Worm (Caenorhabditis elegans) whole organism, L4 larva: ENCODE results near the gene bli-1.

Source experiments
- Y48G9A.11 ChIP-seq: fragments of 200-800 bp; sonication (Bioruptor generic); IDR thresholded peaks from 2 replicates; pipeline ENCODE4 v1.3.6; 2022; ENCODE audit warnings: missing genetic modification reagents, missing genetic modification characterization, missing compliant biosample characterization
- ama-1 ChIP-seq: fragments of 150-350 bp; optimal IDR thresholded peaks from 2 replicates; lab custom pipeline; 2014; ENCODE audit warnings: inconsistent platforms, mixed read lengths
- ctbp-1 ChIP-seq: fragments of 200-800 bp; sonication (Bioruptor generic); IDR thresholded peaks from 2 replicates; pipeline ENCODE4 v1.3.6; 2022; ENCODE audit warnings: missing genetic modification reagents, missing genetic modification characterization, missing compliant biosample characterization
- nhr-11 ChIP-seq: fragments of 150-350 bp; optimal IDR thresholded peaks from 2 replicates; lab custom pipeline; 2014; ENCODE audit warnings: missing biosample characterization, missing genetic modification characterization
- nhr-237 ChIP-seq: sonication (generic microtip); optimal IDR thresholded peaks from 2 replicates; lab custom pipeline; 2017; ENCODE audit warnings: missing biosample characterization, missing genetic modification characterization
- nhr-77 ChIP-seq: fragments of 150-350 bp; optimal IDR thresholded peaks from 2 replicates; lab custom pipeline; 2014; ENCODE audit warnings: missing biosample characterization, missing genetic modification characterization
- pha-4 ChIP-seq, 2 experiments: fragments of 150-350 bp in 1 of 2; fragments of 200-800 bp in 1 of 2; sonication (Bioruptor generic) in 1 of 2; IDR thresholded peaks in 1 of 2; optimal IDR thresholded peaks in 1 of 2; 2 replicates each; pipeline versions ENCODE4 v1.3.6 to Lab custom; 2014 to 2022; ENCODE audit warnings: missing genetic modification characterization in 2 of 2, missing genetic modification reagents in 2 of 2, missing biosample characterization in 1 of 2, missing compliant biosample characterization in 1 of 2
- tag-97 ChIP-seq: fragments of 200-800 bp; sonication (Bioruptor generic); IDR thresholded peaks from 2 replicates; pipeline ENCODE4 v1.3.6; 2022; ENCODE audit warnings: missing genetic modification characterization, missing compliant biosample characterization

ce11 chrII:10675302-10675701, 33.5 kb upstream of the bli-1 start, which contains the start of gene ptb-1:
- no peak for TF ChIP-seq Y48G9A.11 (GFP tag; lab: Robert Waterston, UW)
- TF ChIP-seq nhr-237 (tag; lab: Kevin White, UChicago): no peak
- TF ChIP-seq pha-4 (GFP tag; IDR thresholded peaks at IDR 0.05; lab: Robert Waterston, UW): no peak
- TF ChIP-seq pha-4 (tag; optimal IDR thresholded peaks at IDR 0.05; lab: Kevin White, UChicago): no peak
- no peak for TF ChIP-seq tag-97 (GFP tag; lab: Robert Waterston, UW)
- TF ChIP-seq nhr-11 (tag; lab: Kevin White, UChicago): no peak
- no peak for TF ChIP-seq ctbp-1 (GFP tag; lab: Robert Waterston, UW)
- no peak for TF ChIP-seq nhr-77 (tag; lab: Kevin White, UChicago)
- TF ChIP-seq ama-1 (lab: Kevin White, UChicago): no peak
